Fruit fly (Drosophila melanogaster): ENCODE results near the gene Scamp.

dm6 chrX:15496651-15497409 lies 47.1 kb upstream of the Scamp start:
- TF ChIP-seq CG8478 (optimal IDR thresholded peaks at IDR 0.05), result no peak
- no peak for TF ChIP-seq CTCF (optimal IDR thresholded peaks at IDR 0.05)
